Worm (Caenorhabditis elegans) whole organism, L2 larva: ENCODE results near the gene lelo-3.
A peak's percentile ranks its signal among the peaks of the same experiment; 100 is the strongest.

ENCODE experiments used
- C34F6.9 ChIP-seq: fragments of 150-350 bp; optimal IDR thresholded peaks from 2 replicates; lab custom pipeline; 2014; ENCODE audit warnings: missing biosample characterization, missing genetic modification characterization
- F13H6.1 ChIP-seq: sonication (generic microtip); optimal IDR thresholded peaks from 2 replicates; lab custom pipeline; 2016; ENCODE audit warnings: missing genetic modification characterization, missing compliant biosample characterization
- R02D3.7 ChIP-seq: fragments of 150-350 bp; optimal IDR thresholded peaks from 2 replicates; lab custom pipeline; 2014; ENCODE audit warnings: missing biosample characterization, missing genetic modification characterization
- Y55F3AM.14 ChIP-seq: fragments of 200-800 bp; sonication (Bioruptor generic); optimal IDR thresholded peaks from 2 replicates; lab custom pipeline; 2018; ENCODE audit warnings: mild to moderate bottlenecking, missing genetic modification characterization, missing compliant biosample characterization
- ZK546.5 ChIP-seq: sonication (generic microtip); optimal IDR thresholded peaks from 2 replicates; lab custom pipeline; 2017; ENCODE audit warnings: missing biosample characterization, missing genetic modification characterization
- alr-1 ChIP-seq: fragments of 150-350 bp; optimal IDR thresholded peaks from 2 replicates; lab custom pipeline; 2014; ENCODE audit warnings: missing biosample characterization, missing genetic modification characterization
- aly-2 ChIP-seq: fragments of 150-350 bp; optimal IDR thresholded peaks from 2 replicates; lab custom pipeline; 2014; ENCODE audit warnings: missing biosample characterization, missing genetic modification characterization
- ama-1 ChIP-seq: fragments of 150-350 bp; optimal IDR thresholded peaks from 2 replicates; lab custom pipeline; 2018; ENCODE audit warnings: inconsistent platforms
- blmp-1 ChIP-seq: sonication (generic microtip); optimal IDR thresholded peaks from 2 replicates; lab custom pipeline; 2017; ENCODE audit warnings: missing genetic modification characterization, mild to moderate bottlenecking, missing compliant biosample characterization, antibody characterized with exemption, moderate library complexity; ENCODE audit not compliant: insufficient read depth
- ceh-16 ChIP-seq: fragments of 150-350 bp; optimal IDR thresholded peaks from 2 replicates; lab custom pipeline; 2014; ENCODE audit warnings: missing biosample characterization, missing genetic modification characterization
- ceh-82 ChIP-seq: fragments of 150-350 bp; optimal IDR thresholded peaks from 2 replicates; lab custom pipeline; 2014; ENCODE audit warnings: missing biosample characterization, missing genetic modification characterization
- crh-2 ChIP-seq: sonication (generic microtip); optimal IDR thresholded peaks from 2 replicates; lab custom pipeline; 2017; ENCODE audit warnings: missing biosample characterization, missing genetic modification characterization
- dmd-4 ChIP-seq: sonication (generic microtip); optimal IDR thresholded peaks from 2 replicates; lab custom pipeline; 2017; ENCODE audit warnings: missing biosample characterization, missing genetic modification characterization
- egl-27 ChIP-seq: sonication (generic microtip); optimal IDR thresholded peaks from 3 replicates; lab custom pipeline; 2017; ENCODE audit warnings: missing biosample characterization, missing genetic modification reagents, missing genetic modification characterization
- elt-1 ChIP-seq: fragments of 150-350 bp; optimal IDR thresholded peaks from 2 replicates; lab custom pipeline; 2014; ENCODE audit warnings: missing biosample characterization, missing genetic modification characterization
- elt-3 ChIP-seq: sonication (generic microtip); optimal IDR thresholded peaks from 2 replicates; lab custom pipeline; 2017; ENCODE audit warnings: missing biosample characterization, missing genetic modification characterization
- fos-1 ChIP-seq: fragments of 150-350 bp; optimal IDR thresholded peaks from 2 replicates; lab custom pipeline; 2014; ENCODE audit warnings: missing biosample characterization, missing genetic modification characterization
- gmeb-1 ChIP-seq: fragments of 150-350 bp; optimal IDR thresholded peaks from 2 replicates; lab custom pipeline; 2014; ENCODE audit warnings: missing biosample characterization, missing genetic modification characterization
- lin-11 ChIP-seq: fragments of 150-350 bp; sonication (generic microtip); optimal IDR thresholded peaks from 2 replicates; lab custom pipeline; 2014; ENCODE audit warnings: missing biosample characterization, missing genetic modification characterization, inconsistent platforms, mixed read lengths
- lin-13 ChIP-seq: fragments of 150-350 bp; optimal IDR thresholded peaks from 2 replicates; lab custom pipeline; 2014; ENCODE audit warnings: missing biosample characterization, missing genetic modification reagents, missing genetic modification characterization
- lin-39 ChIP-seq: fragments of 150-350 bp; optimal IDR thresholded peaks from 2 replicates; lab custom pipeline; 2014; ENCODE audit warnings: missing biosample characterization, missing genetic modification reagents, missing genetic modification characterization
- lsy-2 ChIP-seq, 2 experiments: fragments of 150-350 bp in 1 of 2; sonication (generic microtip) in 1 of 2; optimal IDR thresholded peaks; 2 replicates each; lab custom pipeline; 2014 to 2017; ENCODE audit warnings: missing biosample characterization in 2 of 2, missing genetic modification characterization in 2 of 2
- mab-5 ChIP-seq: fragments of 150-350 bp; optimal IDR thresholded peaks from 2 replicates; lab custom pipeline; 2014; ENCODE audit warnings: missing biosample characterization, missing genetic modification characterization
- mbf-1 ChIP-seq: sonication (generic microtip); optimal IDR thresholded peaks from 2 replicates; lab custom pipeline; 2017; ENCODE audit warnings: missing biosample characterization, missing genetic modification characterization
- mdl-1 ChIP-seq, 2 experiments: fragments of 150-350 bp in 1 of 2; sonication (generic microtip) in 1 of 2; optimal IDR thresholded peaks; 2 replicates each; lab custom pipeline; 2017; ENCODE audit warnings: missing biosample characterization in 2 of 2, missing genetic modification characterization in 2 of 2
- nhr-10 ChIP-seq: sonication (generic microtip); optimal IDR thresholded peaks from 2 replicates; lab custom pipeline; 2017; ENCODE audit warnings: missing biosample characterization, missing genetic modification characterization
- nhr-11 ChIP-seq: fragments of 150-350 bp; optimal IDR thresholded peaks from 2 replicates; lab custom pipeline; 2014; ENCODE audit warnings: missing biosample characterization, missing genetic modification characterization
- nhr-12 ChIP-seq: fragments of 150-350 bp; optimal IDR thresholded peaks from 2 replicates; lab custom pipeline; 2014; ENCODE audit warnings: missing biosample characterization, missing genetic modification characterization
- nhr-129 ChIP-seq: fragments of 150-350 bp; optimal IDR thresholded peaks from 2 replicates; lab custom pipeline; 2014; ENCODE audit warnings: missing biosample characterization, missing genetic modification characterization
- nhr-21 ChIP-seq: fragments of 150-350 bp; optimal IDR thresholded peaks from 2 replicates; lab custom pipeline; 2014; ENCODE audit warnings: missing biosample characterization, missing genetic modification characterization
- nhr-23 ChIP-seq: fragments of 150-350 bp; optimal IDR thresholded peaks from 2 replicates; lab custom pipeline; 2014; ENCODE audit warnings: missing biosample characterization, missing genetic modification reagents, missing genetic modification characterization
- nhr-237 ChIP-seq: fragments of 150-350 bp; optimal IDR thresholded peaks from 2 replicates; lab custom pipeline; 2014; ENCODE audit warnings: missing biosample characterization, missing genetic modification characterization
- nhr-25 ChIP-seq: fragments of 150-350 bp; sonication (generic microtip); optimal IDR thresholded peaks from 3 replicates; lab custom pipeline; 2014; ENCODE audit warnings: missing biosample characterization, missing genetic modification characterization
- nhr-6 ChIP-seq: fragments of 150-350 bp; optimal IDR thresholded peaks from 2 replicates; lab custom pipeline; 2014; ENCODE audit warnings: missing biosample characterization, missing genetic modification characterization
- nhr-77 ChIP-seq: fragments of 150-350 bp; optimal IDR thresholded peaks from 2 replicates; lab custom pipeline; 2014; ENCODE audit warnings: missing biosample characterization, missing genetic modification characterization
- peb-1 ChIP-seq: fragments of 150-350 bp; optimal IDR thresholded peaks from 2 replicates; lab custom pipeline; 2014; ENCODE audit warnings: missing biosample characterization, missing genetic modification characterization
- sem-4 ChIP-seq: fragments of 150-350 bp; optimal IDR thresholded peaks from 2 replicates; lab custom pipeline; 2014; ENCODE audit warnings: missing biosample characterization, missing genetic modification reagents, missing genetic modification characterization
- skn-1 ChIP-seq: sonication (generic microtip); optimal IDR thresholded peaks from 2 replicates; lab custom pipeline; 2017; ENCODE audit warnings: missing biosample characterization, missing genetic modification characterization
- sma-3 ChIP-seq: sonication (generic microtip); optimal IDR thresholded peaks from 2 replicates; lab custom pipeline; 2016; ENCODE audit warnings: missing genetic modification reagents, missing genetic modification characterization, missing compliant biosample characterization
- sma-9 ChIP-seq, 2 experiments: fragments of 150-350 bp in 1 of 2; sonication (generic microtip) in 1 of 2; optimal IDR thresholded peaks; 2 replicates each; lab custom pipeline; 2014 to 2016; ENCODE audit warnings: missing genetic modification characterization in 2 of 2, mild to moderate bottlenecking in 1 of 2, missing biosample characterization in 1 of 2, missing compliant biosample characterization in 1 of 2, missing genetic modification reagents in 1 of 2, moderate library complexity in 1 of 2
- snpc-4 ChIP-seq: fragments of 150-350 bp; optimal IDR thresholded peaks from 2 replicates; lab custom pipeline; 2014; ENCODE audit warnings: missing biosample characterization, missing genetic modification characterization
- unc-39 ChIP-seq: fragments of 150-350 bp; optimal IDR thresholded peaks from 2 replicates; lab custom pipeline; 2014; ENCODE audit warnings: missing biosample characterization, missing genetic modification characterization
- unc-55 ChIP-seq: fragments of 150-350 bp; sonication (generic microtip); optimal IDR thresholded peaks from 3 replicates; lab custom pipeline; 2014; ENCODE audit warnings: missing biosample characterization, missing genetic modification reagents, missing genetic modification characterization
- unc-62 ChIP-seq: fragments of 150-350 bp; optimal IDR thresholded peaks from 2 replicates; lab custom pipeline; 2014; ENCODE audit warnings: missing biosample characterization, missing genetic modification reagents, missing genetic modification characterization
- zag-1 ChIP-seq: fragments of 150-350 bp; optimal IDR thresholded peaks from 2 replicates; lab custom pipeline; 2014; ENCODE audit warnings: missing biosample characterization, missing genetic modification characterization
- ztf-1 ChIP-seq: fragments of 200-800 bp; sonication (Bioruptor generic); conservative IDR thresholded peaks from 2 replicates; pipeline ENCODE4 v1.3.6; 2022; ENCODE audit warnings: missing genetic modification characterization, missing compliant biosample characterization
- ztf-11 ChIP-seq: sonication (generic microtip); optimal IDR thresholded peaks from 2 replicates; lab custom pipeline; 2017; ENCODE audit warnings: missing biosample characterization, missing genetic modification characterization
- ztf-4 ChIP-seq: fragments of 150-350 bp; optimal IDR thresholded peaks from 2 replicates; lab custom pipeline; 2014; ENCODE audit warnings: missing biosample characterization, missing genetic modification characterization

Gene lelo-3

DNA sequence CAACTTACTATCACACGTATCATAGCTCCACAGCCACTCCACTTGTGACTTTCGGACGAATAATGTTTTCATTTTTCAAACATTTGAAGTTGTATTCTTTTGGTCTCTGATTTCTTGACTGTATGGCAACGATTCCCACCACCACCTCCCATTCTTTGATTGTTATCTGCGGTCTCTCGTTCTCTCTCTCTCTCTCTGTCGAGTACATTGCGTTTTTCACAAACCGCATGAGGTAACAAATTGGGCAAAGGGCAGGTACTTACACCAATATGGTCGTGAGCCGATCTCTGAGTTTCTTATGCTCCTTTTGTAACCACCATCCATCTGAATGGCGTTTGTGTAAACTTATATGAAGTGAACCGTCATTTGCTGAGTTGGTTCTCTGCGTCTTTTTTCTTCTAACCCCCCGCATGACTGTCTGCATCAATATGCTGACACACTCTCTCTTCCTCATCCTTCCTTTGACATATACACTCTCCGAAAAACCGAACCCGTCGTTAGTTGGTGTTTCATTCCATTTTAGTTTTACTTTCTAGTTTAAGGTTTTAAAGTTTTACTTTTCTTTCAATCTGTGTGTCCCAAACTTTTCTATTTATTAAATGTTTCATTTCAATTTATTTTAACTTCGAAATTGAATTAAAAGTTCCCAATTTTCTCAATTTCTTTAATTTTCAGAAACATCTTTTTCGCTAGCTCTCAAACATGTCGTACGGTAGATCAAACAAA is 35.4 kb upstream of the lelo-3 start, which contains the start of gene gln-1:
Gene gln-1, plus strand, starts transcription at position 676 of the 726 bp plus-strand sequence.
- TF ChIP-seq C34F6.9 (tag; lab: Kevin White, UChicago) (peak; percentile 19), lin-11 (tag; lab: Kevin White, UChicago) (no peak), unc-39 (no peak), nhr-237 (tag; lab: Kevin White, UChicago) (no peak), lin-13 (GFP tag; lab: Kevin White, UChicago) (no peak), snpc-4 (tag; lab: Kevin White, UChicago) (no peak), nhr-10 (tag; lab: Kevin White, UChicago) (no peak), ztf-11 (tag; lab: Kevin White, UChicago) (no peak), nhr-21 (no peak), Y55F3AM.14 (GFP tag; lab: Kevin White, UChicago) (no peak), skn-1 (tag; lab: Kevin White, UChicago) (no peak), unc-62 (GFP tag; lab: Kevin White, UChicago) (no peak), F13H6.1 (tag; lab: Kevin White, UChicago) (peak; percentile 32), peb-1 (tag; lab: Kevin White, UChicago) (no peak), aly-2 (tag; lab: Kevin White, UChicago) (no peak), egl-27 (tag; lab: Kevin White, UChicago) (no peak), ceh-82 (tag; lab: Kevin White, UChicago) (no peak), alr-1 (no peak), nhr-11 (tag; lab: Kevin White, UChicago) (no peak), nhr-25 (tag; lab: Kevin White, UChicago) (peak; percentile 12), nhr-6 (tag; lab: Kevin White, UChicago) (no peak), nhr-77 (tag; lab: Kevin White, UChicago) (no peak), zag-1 (tag; lab: Kevin White, UChicago) (no peak), sma-3 (no peak), mdl-1 (tag; optimal IDR thresholded peaks at IDR 0.05; lab: Kevin White, UChicago) (no peak), fos-1 (tag; lab: Kevin White, UChicago) (peak; percentile 86), mab-5 (tag; lab: Kevin White, UChicago) (no peak), nhr-23 (tag; lab: Kevin White, UChicago) (no peak), sem-4 (no peak), sma-9 (GFP tag; optimal IDR thresholded peaks at IDR 0.05; lab: Kevin White, UChicago) (peak; percentile 60), sma-9 (tag; optimal IDR thresholded peaks at IDR 0.05; lab: Kevin White, UChicago) (no peak), dmd-4 (tag; lab: Kevin White, UChicago) (no peak), gmeb-1 (no peak), blmp-1 (no peak), lin-39 (tag; lab: Kevin White, UChicago) (no peak), ZK546.5 (tag; lab: Kevin White, UChicago) (no peak), nhr-129 (peak; percentile 54), R02D3.7 (tag; lab: Kevin White, UChicago) (no peak), lsy-2 (tag; optimal IDR thresholded peaks at IDR 0.05; lab: Kevin White, UChicago) (no peak), mbf-1 (tag; lab: Kevin White, UChicago) (no peak), ama-1 (lab: Kevin White, UChicago) (no peak), elt-3 (tag; lab: Kevin White, UChicago) (no peak), unc-55 (GFP tag; lab: Kevin White, UChicago) (no peak), ceh-16 (tag; lab: Kevin White, UChicago) (no peak), nhr-12 (no peak), elt-1 (tag; lab: Kevin White, UChicago) (no peak), ztf-1 (GFP tag; lab: Robert Waterston, UW) (no peak), ztf-4 (tag; lab: Kevin White, UChicago) (no peak), crh-2 (tag; lab: Kevin White, UChicago) (peak; percentile 50)
